Worm (Caenorhabditis elegans): ENCODE measurements around the gene Y17G9A.2.

Gene Y17G9A.2

ce11 chrIV:4856195-4856594 is at the start of gene Y17G9A.2:
Gene Y17G9A.2 (minus strand): TSS chrIV:4856295.
- TF ChIP-seq tbx-2 (tag; optimal IDR thresholded peaks at IDR 0.05) (no peak), elt-3 (tag; optimal IDR thresholded peaks at IDR 0.05) (peak in 1 of 6 experiments; percentile 21), efl-3 (GFP tag; optimal IDR thresholded peaks at IDR 0.05) (no peak)

ce11 chrIV:4905645-4906135 is 49.6 kb upstream of the Y17G9A.2 start, which contains the start of gene T08B6.4:
Gene T08B6.4 (plus strand): TSS chrIV:4905695.
- TF ChIP-seq C34B4.2 (tag; optimal IDR thresholded peaks at IDR 0.05) (no peak), fkh-4 (tag; optimal IDR thresholded peaks at IDR 0.05; ENCODE audit: borderline replicate concordance) (no peak), C04F5.9 (tag; optimal IDR thresholded peaks at IDR 0.05) (no peak)

ce11 chrIV:4903961-4904360 is 47.9 kb upstream of the Y17G9A.2 start, which contains the start of gene str-161:
Gene str-161 (minus strand): TSS chrIV:4904061.
- no peak for TF ChIP-seq C34B4.2 (tag; optimal IDR thresholded peaks at IDR 0.05)
- no peak for TF ChIP-seq efl-1 (optimal IDR thresholded peaks at IDR 0.05)
- TF ChIP-seq efl-1 (GFP tag; optimal IDR thresholded peaks at IDR 0.05 in 1 of 2), result peak in 1 of 2 experiments; percentile 48

- TF ChIP-seq grh-1 (GFP tag; IDR thresholded peaks at IDR 0.05) (no peak), ets-5 (GFP tag; IDR thresholded peaks at IDR 0.05) (no peak), nhr-11 (tag; optimal IDR thresholded peaks at IDR 0.05) (no peak), ztf-11 (tag; optimal IDR thresholded peaks at IDR 0.05) (no peak), elt-2 (tag; optimal IDR thresholded peaks at IDR 0.05) (no peak), egl-27 (tag; optimal IDR thresholded peaks at IDR 0.05) (no peak), unc-130 (tag; optimal IDR thresholded peaks at IDR 0.05) (no peak)
These were observed 34.4 kb upstream of the Y17G9A.2 start, which contains the start of gene T08B6.9 for ce11 chrIV:4890543-4890942. Gene T08B6.9 (plus strand): TSS chrIV:4890843.

- TF ChIP-seq tlp-1 (tag; optimal IDR thresholded peaks at IDR 0.05) (no peak), vab-15 (tag; optimal IDR thresholded peaks at IDR 0.05) (no peak), mab-9 (GFP tag; IDR thresholded peaks at IDR 0.05) (no peak), skn-1 (tag; optimal IDR thresholded peaks at IDR 0.05) (no peak), ztf-11 (tag; optimal IDR thresholded peaks at IDR 0.05) (no peak), nhr-12 (tag; optimal IDR thresholded peaks at IDR 0.05) (no peak), snpc-4 (tag; optimal IDR thresholded peaks at IDR 0.05) (no peak), snu-23 (GFP tag; optimal IDR thresholded peaks at IDR 0.05) (no peak)
These were observed 33.5 kb upstream of the Y17G9A.2 start, which contains the start of gene sgnh-1 for ce11 chrIV:4889613-4890012. Gene sgnh-1 (plus strand): TSS chrIV:4889913.

- no peak for TF ChIP-seq tbx-2 (tag; optimal IDR thresholded peaks at IDR 0.05)
- no peak for TF ChIP-seq sox-4 (tag; optimal IDR thresholded peaks at IDR 0.05)
- TF ChIP-seq nhr-20 (tag; optimal IDR thresholded peaks at IDR 0.05), result no peak
- TF ChIP-seq unc-30 (tag; optimal IDR thresholded peaks at IDR 0.05), result no peak
- no peak for TF ChIP-seq aha-1 (tag; optimal IDR thresholded peaks at IDR 0.05)
- no peak for TF ChIP-seq fkh-4 (tag; optimal IDR thresholded peaks at IDR 0.05; ENCODE audit: borderline replicate concordance)
These were observed 31.2 kb upstream of the Y17G9A.2 start, which contains the start of gene T08B6.1 for ce11 chrIV:4887258-4887657. Gene T08B6.1 (minus strand): TSS chrIV:4887358.

- TF ChIP-seq C34B4.2 (tag; optimal IDR thresholded peaks at IDR 0.05) (no peak), snpc-4 (tag; optimal IDR thresholded peaks at IDR 0.05) (peak; percentile 53)
These were observed 29.3 kb upstream of the Y17G9A.2 start for ce11 chrIV:4885435-4885834.

- TF ChIP-seq vab-15 (tag; optimal IDR thresholded peaks at IDR 0.05) (no peak), efl-1 (optimal IDR thresholded peaks at IDR 0.05) (no peak), efl-1 (GFP tag; optimal IDR thresholded peaks at IDR 0.05 in 1 of 2) (peak in 1 of 2 experiments; percentile 85)
These were observed 27.9 kb upstream of the Y17G9A.2 start, which contains the start of gene str-166 for ce11 chrIV:4883984-4884383. Gene str-166 (plus strand): TSS chrIV:4884284.

Data from whole organism, L1 larva.